Fruit fly (Drosophila melanogaster) S2 (cell line): ENCODE data around the gene CG12768.

Experiments
- CG8478 ChIP-seq: fragments of >200 bp; optimal IDR thresholded peaks from 2 replicates; lab custom pipeline; 2018
- CTCF ChIP-seq, 2 experiments: fragments of >200 bp; optimal IDR thresholded peaks; 2 replicates each; lab custom pipeline; 2018

DNA sequence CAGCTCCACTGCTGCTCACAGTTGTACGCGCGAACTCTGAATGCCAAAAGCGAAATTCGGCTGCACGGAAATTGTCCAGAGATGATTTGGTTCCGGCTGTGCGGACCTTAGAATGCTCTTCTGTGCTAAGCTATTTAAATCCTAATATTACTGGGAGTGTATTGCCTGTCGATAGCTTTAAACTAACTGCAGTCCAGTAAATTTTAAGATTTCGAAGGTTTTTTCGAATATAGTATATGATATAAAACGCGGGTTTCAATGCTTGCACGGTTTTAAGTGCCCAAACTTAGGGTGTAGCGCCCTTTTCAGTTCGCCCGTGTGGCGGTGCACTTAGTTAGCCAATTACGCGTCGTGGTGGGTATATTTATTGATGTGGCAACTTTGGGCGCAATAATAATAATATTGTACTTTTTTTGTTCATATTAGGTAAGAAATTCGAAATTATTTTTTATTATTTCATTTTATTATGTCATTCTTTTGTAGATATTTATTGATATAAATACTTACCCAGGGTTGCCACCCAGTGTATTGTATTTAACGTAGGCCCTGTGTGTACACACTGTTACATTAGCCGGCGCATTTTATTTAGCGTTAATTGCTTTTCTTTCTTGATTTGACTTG lies 31.5 kb upstream of the CG12768 start, which contains the start of the genes Chro and Ssl1:
- no peak for TF ChIP-seq CTCF (optimal IDR thresholded peaks at IDR 0.05; lab: Kevin White, UChicago)
- TF ChIP-seq CG8478 = no peak
